Fruit fly (Drosophila melanogaster) whole organism, adult: ENCODE measurements around the gene Taf10b.

Source experiments
- CG11617 ChIP-seq: fragments of 200-800 bp; sonication (Bioruptor generic); optimal IDR thresholded peaks from 2 replicates; lab custom pipeline; 2017; ENCODE audit warnings: mild to moderate bottlenecking, missing biosample characterization, missing genetic modification reagents, missing genetic modification characterization
- CG12768 ChIP-seq: fragments of 200-800 bp; sonication (Bioruptor generic); optimal IDR thresholded peaks from 2 replicates; lab custom pipeline; 2017; ENCODE audit warnings: missing biosample characterization, missing genetic modification characterization, mild to moderate bottlenecking, moderate library complexity, missing genetic modification reagents
- CG14711 ChIP-seq: fragments of 200-800 bp; sonication (Bioruptor generic); optimal IDR thresholded peaks from 2 replicates; lab custom pipeline; 2018; ENCODE audit warnings: missing biosample characterization, mild to moderate bottlenecking, missing genetic modification characterization, moderate library complexity
- CG1620 ChIP-seq: fragments of 200-800 bp; sonication (Bioruptor generic); optimal IDR thresholded peaks from 2 replicates; lab custom pipeline; 2016; ENCODE audit warnings: missing biosample characterization, missing genetic modification characterization
- CG33017 ChIP-seq: fragments of 200-800 bp; sonication (Bioruptor generic); optimal IDR thresholded peaks from 2 replicates; lab custom pipeline; 2018; ENCODE audit warnings: missing biosample characterization, mild to moderate bottlenecking, missing genetic modification characterization, moderate library complexity
- CG5204 ChIP-seq: fragments of 200-800 bp; sonication (Bioruptor generic); optimal IDR thresholded peaks from 2 replicates; lab custom pipeline; 2016; ENCODE audit warnings: missing biosample characterization, missing genetic modification characterization
- CG7045 ChIP-seq: fragments of 200-800 bp; sonication (Bioruptor generic); optimal IDR thresholded peaks from 2 replicates; lab custom pipeline; 2017; ENCODE audit warnings: missing biosample characterization, mild to moderate bottlenecking, missing genetic modification characterization
- CG7101 ChIP-seq: fragments of 200-800 bp; sonication (Bioruptor generic); optimal IDR thresholded peaks from 2 replicates; lab custom pipeline; 2018; ENCODE audit warnings: missing biosample characterization, mild to moderate bottlenecking, missing genetic modification characterization, moderate library complexity
- Clk ChIP-seq: fragments of 200-800 bp; sonication (Bioruptor generic); optimal IDR thresholded peaks from 2 replicates; lab custom pipeline; 2017; ENCODE audit warnings: missing biosample characterization, missing genetic modification characterization
- Crg-1 ChIP-seq: fragments of 200-800 bp; sonication (Bioruptor generic); optimal IDR thresholded peaks from 2 replicates; lab custom pipeline; 2016; ENCODE audit warnings: missing biosample characterization, missing genetic modification characterization
- Hr96 ChIP-seq: fragments of 200-800 bp; sonication (Bioruptor generic); optimal IDR thresholded peaks from 2 replicates; lab custom pipeline; 2016; ENCODE audit warnings: missing biosample characterization, missing genetic modification characterization
- Mnt ChIP-seq: fragments of 200-800 bp; sonication (Bioruptor generic); optimal IDR thresholded peaks from 2 replicates; lab custom pipeline; 2016; ENCODE audit warnings: missing biosample characterization, mild to moderate bottlenecking, missing genetic modification characterization
- bab1 ChIP-seq: fragments of 200-800 bp; sonication (Bioruptor generic); optimal IDR thresholded peaks from 3 replicates; lab custom pipeline; 2019; ENCODE audit warnings: missing biosample characterization, mild to moderate bottlenecking, missing genetic modification characterization, moderate library complexity
- cic ChIP-seq: fragments of 200-800 bp; sonication (Bioruptor generic); optimal IDR thresholded peaks from 2 replicates; lab custom pipeline; 2017; ENCODE audit warnings: missing biosample characterization, mild to moderate bottlenecking, missing genetic modification characterization, moderate library complexity
- cnc ChIP-seq, 2 experiments: fragments of >200 bp; optimal IDR thresholded peaks; 2 replicates each; lab custom pipeline; 2017
- kay ChIP-seq: fragments of 200-800 bp; sonication (Bioruptor generic); peaks from one replicate; lab custom pipeline; 2016; ENCODE audit warnings: missing biosample characterization, missing genetic modification characterization, borderline replicate concordance
- ovo ChIP-seq: fragments of 200-800 bp; sonication (Bioruptor generic); optimal IDR thresholded peaks from 2 replicates; lab custom pipeline; 2016; ENCODE audit warnings: missing biosample characterization, missing genetic modification characterization
- pad ChIP-seq: fragments of 200-800 bp; sonication (Bioruptor generic); optimal IDR thresholded peaks from 3 replicates; lab custom pipeline; 2017; ENCODE audit warnings: missing biosample characterization, missing genetic modification characterization, mild to moderate bottlenecking, moderate library complexity, missing genetic modification reagents
- tj ChIP-seq: fragments of 200-800 bp; sonication (Bioruptor generic); optimal IDR thresholded peaks from 3 replicates; lab custom pipeline; 2017; ENCODE audit warnings: missing biosample characterization, mild to moderate bottlenecking, missing genetic modification characterization, moderate library complexity
- toe ChIP-seq: fragments of 200-800 bp; sonication (Bioruptor generic); optimal IDR thresholded peaks from 2 replicates; lab custom pipeline; 2016; ENCODE audit warnings: missing biosample characterization, missing genetic modification characterization

Taf10b gene

dm6 chr2L:2806190-2806763, 38.6 kb upstream of the Taf10b start:
- TF ChIP-seq cic (GFP tag; lab: Kevin White, UChicago): no peak
- no peak for TF ChIP-seq toe
- TF ChIP-seq ovo (GFP tag; lab: Kevin White, UChicago): no peak
- TF ChIP-seq Hr96 (GFP tag; lab: Kevin White, UChicago): no peak
- TF ChIP-seq CG33017 (tag; lab: Kevin White, UChicago): no peak
- TF ChIP-seq Clk: no peak
- no peak for TF ChIP-seq CG1620
- no peak for TF ChIP-seq Crg-1 (GFP tag; lab: Kevin White, UChicago)
- TF ChIP-seq CG12768 (GFP tag; lab: Kevin White, UChicago): no peak
- no peak for TF ChIP-seq CG5204 (GFP tag; lab: Kevin White, UChicago)
- no peak for TF ChIP-seq pad
- no peak for TF ChIP-seq bab1
- no peak for TF ChIP-seq CG7101 (tag; lab: Kevin White, UChicago)
- no peak for TF ChIP-seq Mnt (GFP tag; lab: Kevin White, UChicago)
- TF ChIP-seq CG7045: no peak

dm6 chr2L:2804634-2805311, 37.1 kb upstream of the Taf10b start, which contains the start of gene daw:
TSS of gene daw (plus strand) at chr2L:2805261.
- TF ChIP-seq kay (GFP tag; lab: Kevin White, UChicago): peak; percentile 36
- no peak for TF ChIP-seq CG1620
- no peak for TF ChIP-seq CG5204 (GFP tag; lab: Kevin White, UChicago)
- no peak for TF ChIP-seq cnc (optimal IDR thresholded peaks at IDR 0.05; lab: Kevin White, UChicago)
- TF ChIP-seq CG11617 (GFP tag; lab: Kevin White, UChicago): no peak
- TF ChIP-seq toe: no peak
- peak; percentile 42 for TF ChIP-seq CG12768 (GFP tag; lab: Kevin White, UChicago)
- no peak for TF ChIP-seq CG7101 (tag; lab: Kevin White, UChicago)
- TF ChIP-seq cic (GFP tag; lab: Kevin White, UChicago): peak; percentile 7
- no peak for TF ChIP-seq pad
- no peak for TF ChIP-seq tj
- TF ChIP-seq bab1: no peak
- peak; percentile 18 for TF ChIP-seq Mnt (GFP tag; lab: Kevin White, UChicago)
- no peak for TF ChIP-seq CG14711
- TF ChIP-seq ovo (GFP tag; lab: Kevin White, UChicago): no peak
- no peak for TF ChIP-seq Clk
- no peak for TF ChIP-seq CG33017 (tag; lab: Kevin White, UChicago)
- no peak for TF ChIP-seq Crg-1 (GFP tag; lab: Kevin White, UChicago)
- no peak for TF ChIP-seq Hr96 (GFP tag; lab: Kevin White, UChicago)
- TF ChIP-seq CG7045: no peak

dm6 chr2L:2802527-2802926, 34.9 kb upstream of the Taf10b start:
- TF ChIP-seq tj (no peak), toe (no peak), CG33017 (tag; lab: Kevin White, UChicago) (no peak), kay (GFP tag; lab: Kevin White, UChicago) (no peak), cic (GFP tag; lab: Kevin White, UChicago) (no peak), Hr96 (GFP tag; lab: Kevin White, UChicago) (no peak), CG11617 (GFP tag; lab: Kevin White, UChicago) (no peak), cnc (optimal IDR thresholded peaks at IDR 0.05; lab: Kevin White, UChicago) (no peak), Mnt (GFP tag; lab: Kevin White, UChicago) (no peak), bab1 (no peak)

dm6 chr2L:2800956-2801776, 33.5 kb upstream of the Taf10b start:
- TF ChIP-seq CG33017 (tag; lab: Kevin White, UChicago) (no peak), CG1620 (no peak), toe (no peak), Clk (no peak)

dm6 chr2L:2799909-2800478, 32.3 kb upstream of the Taf10b start, which contains the start of gene Syt1:
TSS of gene Syt1 (minus strand) at chr2L:2799979.
- TF ChIP-seq pad: peak; percentile 91
- TF ChIP-seq cic (GFP tag; lab: Kevin White, UChicago): no peak
- TF ChIP-seq Clk: no peak
- no peak for TF ChIP-seq CG11617 (GFP tag; lab: Kevin White, UChicago)

- TF ChIP-seq Crg-1 (GFP tag; lab: Kevin White, UChicago) (no peak), ovo (GFP tag; lab: Kevin White, UChicago) (no peak), tj (no peak), Hr96 (GFP tag; lab: Kevin White, UChicago) (no peak), Mnt (GFP tag; lab: Kevin White, UChicago) (no peak), CG11617 (GFP tag; lab: Kevin White, UChicago) (no peak), toe (no peak), bab1 (no peak), CG5204 (GFP tag; lab: Kevin White, UChicago) (no peak), CG7101 (tag; lab: Kevin White, UChicago) (no peak), CG1620 (no peak), pad (no peak), cic (GFP tag; lab: Kevin White, UChicago) (no peak), Clk (no peak)
These were observed 29.5 kb upstream of the Taf10b start for dm6 chr2L:2797186-2797585.
